Worm (Caenorhabditis elegans): ENCODE data around the gene gbf-1.
A peak's percentile ranks its signal among the peaks of the same experiment; 100 is the strongest.

Gene gbf-1

ce11 chrIII:11738482-11738881 lies 35.0 kb downstream of the gbf-1 start (continued):
- peak; percentile 70 for TF ChIP-seq sma-9 (GFP tag; optimal IDR thresholded peaks at IDR 0.05)
- TF ChIP-seq sma-9 (tag; optimal IDR thresholded peaks at IDR 0.05) = no peak
- TF ChIP-seq nhr-129 (tag; optimal IDR thresholded peaks at IDR 0.05) = peak; percentile 34
- peak; percentile 47 for TF ChIP-seq unc-55 (GFP tag; optimal IDR thresholded peaks at IDR 0.05)
- no peak for TF ChIP-seq lin-11 (tag; optimal IDR thresholded peaks at IDR 0.05)
- no peak for TF ChIP-seq zag-1 (tag; optimal IDR thresholded peaks at IDR 0.05)
- TF ChIP-seq elt-1 (tag; optimal IDR thresholded peaks at IDR 0.05) = no peak
- TF ChIP-seq nhr-23 (tag; optimal IDR thresholded peaks at IDR 0.05) = no peak

- no peak for TF ChIP-seq ztf-4 (tag; optimal IDR thresholded peaks at IDR 0.05)
- no peak for TF ChIP-seq skn-1 (tag; optimal IDR thresholded peaks at IDR 0.05)
- no peak for TF ChIP-seq sma-3 (GFP tag; optimal IDR thresholded peaks at IDR 0.05)
- no peak for TF ChIP-seq F13H6.1 (tag; optimal IDR thresholded peaks at IDR 0.05)
- TF ChIP-seq dmd-4 (tag; optimal IDR thresholded peaks at IDR 0.05) = no peak
- TF ChIP-seq nhr-10 (tag; optimal IDR thresholded peaks at IDR 0.05) = no peak
- TF ChIP-seq nhr-21 (tag; optimal IDR thresholded peaks at IDR 0.05) = no peak
These were observed 36.0 kb downstream of the gbf-1 start, which contains the start of gene sup-1 for ce11 chrIII:11737527-11737926. TSS of gene sup-1 (minus strand) at chrIII:11737627.

DNA sequence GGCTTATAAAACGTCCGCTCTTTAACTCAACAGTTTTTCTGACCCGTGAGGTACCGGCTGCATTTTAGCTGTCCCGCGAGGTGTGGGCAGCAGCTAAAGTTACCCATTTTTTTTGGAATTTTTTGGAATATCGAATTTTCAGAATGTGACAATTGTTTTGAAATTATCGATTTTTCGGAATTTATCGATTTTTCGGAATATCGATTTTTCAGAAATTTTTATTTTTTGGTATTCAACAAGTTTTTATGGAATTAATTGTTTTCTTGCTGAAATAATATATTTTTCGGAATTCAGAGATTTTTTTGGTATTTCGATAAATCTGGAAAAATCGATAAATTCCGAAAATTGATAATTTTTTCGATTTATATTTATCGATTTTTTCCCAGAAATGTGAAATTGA lies 40.5 kb downstream of the gbf-1 start:
- TF ChIP-seq gmeb-1 (tag; optimal IDR thresholded peaks at IDR 0.05) (no peak), C34F6.9 (tag; optimal IDR thresholded peaks at IDR 0.05) (no peak), sma-3 (GFP tag; optimal IDR thresholded peaks at IDR 0.05) (no peak)

DNA sequence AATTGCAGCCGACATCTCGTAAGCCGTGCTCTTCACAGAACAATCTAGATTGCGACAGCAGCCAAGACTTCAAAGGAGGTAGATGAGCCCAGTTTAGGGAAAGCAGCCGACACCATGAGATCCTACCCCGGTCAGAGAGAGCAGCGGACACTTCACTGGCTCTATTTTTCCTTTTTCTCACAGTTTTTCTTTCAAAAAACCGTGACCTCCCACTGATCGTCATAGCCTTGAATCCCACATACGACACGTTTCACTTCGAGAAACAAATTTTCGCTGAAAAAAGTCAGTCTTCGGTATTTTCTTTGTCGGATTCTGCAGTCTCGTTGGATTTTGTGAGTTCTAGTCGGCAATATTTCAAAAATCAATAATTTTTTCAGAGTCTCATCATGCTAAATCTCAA lies 41.4 kb downstream of the gbf-1 start, which contains the start of gene Y41C4A.21:
Gene Y41C4A.21 (plus strand): TSS at position 301 of the 400 bp plus-strand sequence.
- TF ChIP-seq sem-4 (tag; optimal IDR thresholded peaks at IDR 0.05) = no peak
- no peak for TF ChIP-seq nhr-6 (tag; optimal IDR thresholded peaks at IDR 0.05)
- no peak for TF ChIP-seq mdl-1 (tag; optimal IDR thresholded peaks at IDR 0.05)
- TF ChIP-seq gmeb-1 (tag; optimal IDR thresholded peaks at IDR 0.05) = no peak
- TF ChIP-seq zag-1 (tag; optimal IDR thresholded peaks at IDR 0.05) = no peak
- TF ChIP-seq fos-1 (tag; optimal IDR thresholded peaks at IDR 0.05) = no peak
- TF ChIP-seq ztf-11 (tag; optimal IDR thresholded peaks at IDR 0.05) = no peak
- no peak for TF ChIP-seq nhr-12 (tag; optimal IDR thresholded peaks at IDR 0.05)
- no peak for TF ChIP-seq elt-1 (tag; optimal IDR thresholded peaks at IDR 0.05)
- no peak for TF ChIP-seq ama-1 (optimal IDR thresholded peaks at IDR 0.05)
- TF ChIP-seq nhr-237 (tag; optimal IDR thresholded peaks at IDR 0.05) = no peak
- TF ChIP-seq aly-2 (tag; optimal IDR thresholded peaks at IDR 0.05) = no peak
- TF ChIP-seq snpc-4 (tag; optimal IDR thresholded peaks at IDR 0.05) = no peak
- no peak for TF ChIP-seq blmp-1 (tag; optimal IDR thresholded peaks at IDR 0.05; ENCODE audit: insufficient read depth)
- no peak for TF ChIP-seq nhr-77 (tag; optimal IDR thresholded peaks at IDR 0.05)
- no peak for TF ChIP-seq unc-55 (GFP tag; optimal IDR thresholded peaks at IDR 0.05)
- no peak for TF ChIP-seq R02D3.7 (tag; optimal IDR thresholded peaks at IDR 0.05)

DNA sequence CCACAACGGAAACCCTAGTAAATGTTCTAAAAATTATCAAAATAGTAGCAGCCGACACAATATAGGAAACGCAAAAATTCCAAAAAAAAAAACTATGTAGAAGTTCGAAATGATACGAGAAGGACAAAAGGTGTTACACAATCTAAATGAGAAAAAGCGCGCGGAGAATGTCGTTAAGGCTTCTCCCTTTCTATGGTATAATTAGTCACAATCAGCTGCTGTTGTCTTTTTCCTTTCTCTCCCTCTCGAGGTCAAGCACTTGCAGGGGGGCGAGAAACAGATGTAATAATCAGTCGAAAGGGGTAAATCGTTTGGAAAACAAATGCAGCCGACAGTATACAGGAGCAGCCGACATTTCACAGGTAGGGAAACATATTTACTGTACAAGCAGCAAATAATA lies 42.0 kb downstream of the gbf-1 start:
- TF ChIP-seq mdl-1 (tag; optimal IDR thresholded peaks at IDR 0.05) (no peak), elt-3 (tag; optimal IDR thresholded peaks at IDR 0.05) (no peak), nhr-21 (tag; optimal IDR thresholded peaks at IDR 0.05) (no peak), mab-5 (tag; optimal IDR thresholded peaks at IDR 0.05) (no peak), ZK546.5 (tag; optimal IDR thresholded peaks at IDR 0.05) (no peak), lin-39 (tag; optimal IDR thresholded peaks at IDR 0.05) (no peak), dmd-4 (tag; optimal IDR thresholded peaks at IDR 0.05) (no peak), nhr-6 (tag; optimal IDR thresholded peaks at IDR 0.05) (no peak), nhr-10 (tag; optimal IDR thresholded peaks at IDR 0.05) (no peak), nhr-237 (tag; optimal IDR thresholded peaks at IDR 0.05) (no peak), R02D3.7 (tag; optimal IDR thresholded peaks at IDR 0.05) (no peak)

DNA sequence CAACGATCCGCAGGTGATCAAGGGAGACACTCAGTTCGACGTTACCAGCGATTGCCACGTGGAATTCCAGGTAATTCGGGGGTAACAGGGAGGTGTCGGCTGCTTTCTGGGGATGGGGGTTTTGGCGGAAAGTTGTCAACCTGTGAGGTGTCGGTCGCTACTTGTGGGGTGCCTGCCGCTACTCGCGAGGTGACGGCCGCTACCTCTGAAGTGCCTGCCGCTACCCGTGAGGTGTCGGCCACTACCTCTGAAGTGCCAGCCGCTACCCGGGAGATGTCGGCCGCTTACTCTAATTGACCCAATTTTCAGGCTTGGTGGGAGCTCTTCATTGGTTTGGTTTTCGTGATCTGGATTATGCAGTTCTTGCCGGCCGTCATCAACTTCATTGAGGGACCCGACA lies 42.6 kb downstream of the gbf-1 start:
- TF ChIP-seq ztf-4 (tag; optimal IDR thresholded peaks at IDR 0.05) (no peak), dmd-4 (tag; optimal IDR thresholded peaks at IDR 0.05) (no peak), mbf-1 (tag; optimal IDR thresholded peaks at IDR 0.05) (no peak), R02D3.7 (tag; optimal IDR thresholded peaks at IDR 0.05) (no peak), Y55F3AM.14 (GFP tag; optimal IDR thresholded peaks at IDR 0.05) (no peak), gmeb-1 (tag; optimal IDR thresholded peaks at IDR 0.05) (no peak), lin-11 (tag; optimal IDR thresholded peaks at IDR 0.05) (no peak), nhr-10 (tag; optimal IDR thresholded peaks at IDR 0.05) (no peak), unc-62 (GFP tag; optimal IDR thresholded peaks at IDR 0.05) (no peak), lsy-2 (tag; optimal IDR thresholded peaks at IDR 0.05) (no peak), nhr-77 (tag; optimal IDR thresholded peaks at IDR 0.05) (no peak), skn-1 (tag; optimal IDR thresholded peaks at IDR 0.05) (no peak), fos-1 (tag; optimal IDR thresholded peaks at IDR 0.05) (no peak), aly-2 (tag; optimal IDR thresholded peaks at IDR 0.05) (no peak), ama-1 (optimal IDR thresholded peaks at IDR 0.05) (no peak), ztf-1 (GFP tag; conservative IDR thresholded peaks at IDR 0.05) (no peak), ceh-82 (tag; optimal IDR thresholded peaks at IDR 0.05) (no peak), nhr-21 (tag; optimal IDR thresholded peaks at IDR 0.05) (no peak), unc-55 (GFP tag; optimal IDR thresholded peaks at IDR 0.05) (no peak)
